Worm (Caenorhabditis elegans): ENCODE measurements around the gene otub-1.
"Not testable (repeated sequence)": the region's sequence is repeated elsewhere in the genome, so short reads cannot be mapped to it uniquely, and the experiment has no call there.

Gene otub-1

ce11 chrV:15111660-15112059, 45.6 kb downstream of the otub-1 start, which contains the start of gene T01G5.7:
T01G5.7 (plus strand) TSS chrV:15111960.
- no peak for TF ChIP-seq ets-7 (tag; optimal IDR thresholded peaks at IDR 0.05)
- no peak for TF ChIP-seq tbx-37 (GFP tag; conservative IDR thresholded peaks at IDR 0.05)
- TF ChIP-seq flt-1 (GFP tag; IDR thresholded peaks at IDR 0.05) = no peak
- TF ChIP-seq sea-1 (GFP tag; conservative IDR thresholded peaks at IDR 0.05) = no peak
- TF ChIP-seq ceh-36 (tag; optimal IDR thresholded peaks at IDR 0.05) = no peak
- no peak for TF ChIP-seq pes-1 (GFP tag; IDR thresholded peaks at IDR 0.05)
- TF ChIP-seq ceh-13 (GFP tag; optimal IDR thresholded peaks at IDR 0.05) = no peak
- TF ChIP-seq scrt-1 (GFP tag; IDR thresholded peaks at IDR 0.05) = no peak
- no peak for TF ChIP-seq hmbx-1 (tag; optimal IDR thresholded peaks at IDR 0.05)
- no peak for TF ChIP-seq hmg-4 (GFP tag; optimal IDR thresholded peaks at IDR 0.05)
- TF ChIP-seq F13C5.2 (tag; optimal IDR thresholded peaks at IDR 0.05) = no peak
- TF ChIP-seq B0310.2 (tag; optimal IDR thresholded peaks at IDR 0.05) = no peak
- TF ChIP-seq tbx-11 (GFP tag; IDR thresholded peaks at IDR 0.05) = no peak
- TF ChIP-seq hnd-1 (tag; optimal IDR thresholded peaks at IDR 0.05) = no peak
- no peak for TF ChIP-seq tra-4 (tag; optimal IDR thresholded peaks at IDR 0.05)
- no peak for TF ChIP-seq aly-1 (tag; optimal IDR thresholded peaks at IDR 0.05)
- TF ChIP-seq ama-1 (optimal IDR thresholded peaks at IDR 0.05) = no peak

ce11 chrV:15113992-15114391, 47.9 kb downstream of the otub-1 start, which contains the start of gene T01G5.6:
T01G5.6 (minus strand) TSS chrV:15114092.
- TF ChIP-seq ets-7 (tag; optimal IDR thresholded peaks at IDR 0.05) (no peak), hmbx-1 (tag; optimal IDR thresholded peaks at IDR 0.05) (no peak), hnd-1 (tag; optimal IDR thresholded peaks at IDR 0.05) (no peak), tbx-37 (GFP tag; conservative IDR thresholded peaks at IDR 0.05) (no peak), pes-1 (GFP tag; IDR thresholded peaks at IDR 0.05) (no peak), tra-4 (tag; optimal IDR thresholded peaks at IDR 0.05) (no peak), ama-1 (optimal IDR thresholded peaks at IDR 0.05) (no peak), ceh-36 (tag; optimal IDR thresholded peaks at IDR 0.05) (no peak), flt-1 (GFP tag; IDR thresholded peaks at IDR 0.05) (no peak), ceh-13 (GFP tag; optimal IDR thresholded peaks at IDR 0.05) (no peak), hmg-4 (GFP tag; optimal IDR thresholded peaks at IDR 0.05) (no peak), aly-1 (tag; optimal IDR thresholded peaks at IDR 0.05) (no peak), scrt-1 (GFP tag; IDR thresholded peaks at IDR 0.05) (no peak), sea-1 (GFP tag; conservative IDR thresholded peaks at IDR 0.05) (no peak), F13C5.2 (tag; optimal IDR thresholded peaks at IDR 0.05) (no peak), tbx-11 (GFP tag; IDR thresholded peaks at IDR 0.05) (no peak), B0310.2 (tag; optimal IDR thresholded peaks at IDR 0.05) (no peak)

ce11 chrV:15115968-15116367, 49.9 kb downstream of the otub-1 start, which contains the start of gene T01G5.8:
T01G5.8 (plus strand) TSS chrV:15116268.
- TF ChIP-seq scrt-1 (GFP tag; IDR thresholded peaks at IDR 0.05); hmbx-1 (tag; optimal IDR thresholded peaks at IDR 0.05); ets-7 (tag; optimal IDR thresholded peaks at IDR 0.05): not testable (repeated sequence)

All from whole organism, early embryonic.